Worm (Caenorhabditis elegans) whole organism, L1 larva: ENCODE data around the gene nop-1.

ENCODE experiments used
- F16B12.6 ChIP-seq: fragments of 150-350 bp; optimal IDR thresholded peaks from 2 replicates; lab custom pipeline; 2014; ENCODE audit warnings: missing biosample characterization, missing genetic modification characterization
- alr-1 ChIP-seq: fragments of 200-800 bp; sonication (Bioruptor generic); optimal IDR thresholded peaks from 2 replicates; lab custom pipeline; 2018; ENCODE audit warnings: borderline replicate concordance, mild to moderate bottlenecking, missing genetic modification characterization, missing compliant biosample characterization
- blmp-1 ChIP-seq: fragments of 150-350 bp; optimal IDR thresholded peaks from 2 replicates; lab custom pipeline; 2014; ENCODE audit warnings: missing biosample characterization, missing genetic modification characterization
- ceh-88 ChIP-seq: fragments of 200-800 bp; sonication (Bioruptor generic); IDR thresholded peaks from 2 replicates; pipeline ENCODE4 v1.3.6; 2022; ENCODE audit warnings: missing genetic modification characterization, missing compliant biosample characterization
- ceh-90 ChIP-seq: sonication (generic microtip); optimal IDR thresholded peaks from 2 replicates; lab custom pipeline; 2016; ENCODE audit warnings: missing genetic modification characterization, missing compliant biosample characterization
- dpl-1 ChIP-seq, 3 experiments: fragments of 150-350 bp in 2 of 3; sonication (generic microtip) in 1 of 3; optimal IDR thresholded peaks; 2 replicates each; lab custom pipeline; 2014 to 2017; ENCODE audit warnings: missing biosample characterization in 3 of 3, missing genetic modification characterization in 3 of 3, missing genetic modification reagents in 3 of 3
- dsc-1 ChIP-seq: sonication (generic microtip); optimal IDR thresholded peaks from 2 replicates; lab custom pipeline; 2016; ENCODE audit warnings: mild to moderate bottlenecking, missing genetic modification characterization, missing compliant biosample characterization
- efl-1 ChIP-seq, 4 experiments: fragments of 150-350 bp; optimal IDR thresholded peaks in 3 of 4; peaks in 1 of 4; 1 replicate in 1 of 4; 2 replicates in 3 of 4; lab custom pipeline; 2014; ENCODE audit warnings: missing biosample characterization in 2 of 4, missing genetic modification characterization in 2 of 4, missing genetic modification reagents in 2 of 4
- efl-3 ChIP-seq: fragments of 200-800 bp; sonication (Bioruptor generic); optimal IDR thresholded peaks from 2 replicates; lab custom pipeline; 2018; ENCODE audit warnings: mild to moderate bottlenecking, missing genetic modification characterization, missing compliant biosample characterization
- elt-2 ChIP-seq: sonication (generic microtip); optimal IDR thresholded peaks from 2 replicates; lab custom pipeline; 2016; ENCODE audit warnings: missing genetic modification characterization, mild to moderate bottlenecking, inconsistent platforms, missing compliant biosample characterization, missing genetic modification reagents
- ets-5 ChIP-seq: fragments of 200-800 bp; sonication (Bioruptor generic); IDR thresholded peaks from 2 replicates; pipeline ENCODE4 v1.3.6; 2022; ENCODE audit warnings: missing genetic modification characterization, missing compliant biosample characterization
- fkh-4 ChIP-seq: sonication (generic microtip); optimal IDR thresholded peaks from 2 replicates; lab custom pipeline; 2016; ENCODE audit warnings: missing compliant biosample characterization, missing genetic modification characterization, borderline replicate concordance
- fkh-8 ChIP-seq: sonication (generic microtip); optimal IDR thresholded peaks from 2 replicates; lab custom pipeline; 2016; ENCODE audit warnings: mild to moderate bottlenecking, missing genetic modification characterization, missing compliant biosample characterization
- fos-1 ChIP-seq: fragments of 150-350 bp; optimal IDR thresholded peaks from 2 replicates; lab custom pipeline; 2014; ENCODE audit warnings: missing biosample characterization, missing genetic modification characterization
- hlh-4 ChIP-seq: sonication (generic microtip); optimal IDR thresholded peaks from 2 replicates; lab custom pipeline; 2016; ENCODE audit warnings: mild to moderate bottlenecking, missing genetic modification characterization, missing compliant biosample characterization
- hpl-2 ChIP-seq: fragments of 150-350 bp; optimal IDR thresholded peaks from 2 replicates; lab custom pipeline; 2014; ENCODE audit warnings: missing biosample characterization, missing genetic modification reagents, missing genetic modification characterization
- isw-1 ChIP-seq: fragments of 200-800 bp; sonication (Bioruptor generic); IDR thresholded peaks from 2 replicates; pipeline ENCODE4 v1.3.6; 2022; ENCODE audit warnings: missing genetic modification characterization, missing compliant biosample characterization
- jun-1 ChIP-seq: fragments of 150-350 bp; optimal IDR thresholded peaks from 2 replicates; lab custom pipeline; 2014; ENCODE audit warnings: missing biosample characterization, missing genetic modification reagents, missing genetic modification characterization
- lin-14 ChIP-seq: fragments of 200-800 bp; sonication (Bioruptor generic); optimal IDR thresholded peaks from 2 replicates; lab custom pipeline; 2018; ENCODE audit warnings: mild to moderate bottlenecking, missing genetic modification characterization, moderate library complexity, missing compliant biosample characterization
- lin-15B ChIP-seq: fragments of 150-350 bp; sonication (generic microtip); optimal IDR thresholded peaks from 3 replicates; lab custom pipeline; 2014; ENCODE audit warnings: missing biosample characterization, missing genetic modification characterization
- lin-35 ChIP-seq, 2 experiments: fragments of 150-350 bp; optimal IDR thresholded peaks; 2 replicates each; lab custom pipeline; 2014; ENCODE audit warnings: missing biosample characterization in 2 of 2, missing genetic modification characterization in 2 of 2, missing genetic modification reagents in 2 of 2
- mdl-1 ChIP-seq, 2 experiments: fragments of 150-350 bp; optimal IDR thresholded peaks; 2 replicates each; lab custom pipeline; 2014 to 2017; ENCODE audit warnings: missing biosample characterization in 2 of 2, missing genetic modification characterization in 2 of 2, inconsistent platforms in 1 of 2
- mef-2 ChIP-seq: fragments of 150-350 bp; optimal IDR thresholded peaks from 2 replicates; lab custom pipeline; 2014; ENCODE audit warnings: missing biosample characterization, missing genetic modification characterization
- nhr-11 ChIP-seq: fragments of 150-350 bp; optimal IDR thresholded peaks from 2 replicates; lab custom pipeline; 2014; ENCODE audit warnings: missing biosample characterization, missing genetic modification characterization
- nhr-19 ChIP-seq: fragments of 200-800 bp; sonication (Bioruptor generic); conservative IDR thresholded peaks from 2 replicates; pipeline ENCODE4 v1.3.6; 2022; ENCODE audit warnings: missing genetic modification characterization, missing compliant biosample characterization
- nhr-20 ChIP-seq: sonication (generic microtip); optimal IDR thresholded peaks from 2 replicates; lab custom pipeline; 2016; ENCODE audit warnings: mild to moderate bottlenecking, missing genetic modification characterization, missing compliant biosample characterization
- nhr-237 ChIP-seq: fragments of 150-350 bp; optimal IDR thresholded peaks from 2 replicates; lab custom pipeline; 2014; ENCODE audit warnings: missing biosample characterization, missing genetic modification characterization
- nhr-71 ChIP-seq: sonication (generic microtip); optimal IDR thresholded peaks from 2 replicates; lab custom pipeline; 2016; ENCODE audit warnings: mild to moderate bottlenecking, missing genetic modification characterization, moderate library complexity, missing compliant biosample characterization
- nhr-76 ChIP-seq: sonication (generic microtip); optimal IDR thresholded peaks from 2 replicates; lab custom pipeline; 2017; ENCODE audit warnings: missing biosample characterization, missing genetic modification characterization
- nhr-77 ChIP-seq: fragments of 150-350 bp; optimal IDR thresholded peaks from 2 replicates; lab custom pipeline; 2014; ENCODE audit warnings: missing biosample characterization, missing genetic modification characterization
- nhr-84 ChIP-seq: sonication (generic microtip); optimal IDR thresholded peaks from 2 replicates; lab custom pipeline; 2017; ENCODE audit warnings: missing biosample characterization, missing genetic modification characterization
- nhr-90 ChIP-seq: sonication (generic microtip); optimal IDR thresholded peaks from 2 replicates; lab custom pipeline; 2016; ENCODE audit warnings: mild to moderate bottlenecking, missing genetic modification characterization, missing compliant biosample characterization; ENCODE audit not compliant: poor library complexity
- pag-3 ChIP-seq: sonication (generic microtip); optimal IDR thresholded peaks from 2 replicates; lab custom pipeline; 2017; ENCODE audit warnings: missing genetic modification characterization, mild to moderate bottlenecking, missing compliant biosample characterization, antibody characterized with exemption, borderline replicate concordance; ENCODE audit not compliant: insufficient read depth
- snpc-4 ChIP-seq: fragments of 150-350 bp; optimal IDR thresholded peaks from 2 replicates; lab custom pipeline; 2014; ENCODE audit warnings: missing biosample characterization, missing genetic modification characterization
- snu-23 ChIP-seq: sonication (generic microtip); optimal IDR thresholded peaks from 2 replicates; lab custom pipeline; 2016; ENCODE audit warnings: missing genetic modification characterization, missing compliant biosample characterization
- sptf-1 ChIP-seq: fragments of 150-350 bp; optimal IDR thresholded peaks from 2 replicates; lab custom pipeline; 2014; ENCODE audit warnings: missing biosample characterization, missing genetic modification characterization
- sup-37 ChIP-seq: fragments of 200-800 bp; sonication (Bioruptor generic); optimal IDR thresholded peaks from 2 replicates; lab custom pipeline; 2018; ENCODE audit warnings: mild to moderate bottlenecking, missing genetic modification characterization, missing compliant biosample characterization
- swsn-7 ChIP-seq: sonication (generic microtip); optimal IDR thresholded peaks from 2 replicates; lab custom pipeline; 2016; ENCODE audit warnings: missing genetic modification characterization, missing compliant biosample characterization
- unc-30 ChIP-seq: sonication (generic microtip); optimal IDR thresholded peaks from 2 replicates; lab custom pipeline; 2017; ENCODE audit warnings: missing biosample characterization, missing genetic modification characterization
- unc-62 ChIP-seq: fragments of 150-350 bp; optimal IDR thresholded peaks from 2 replicates; lab custom pipeline; 2014; ENCODE audit warnings: missing biosample characterization, missing genetic modification reagents, missing genetic modification characterization
- unc-86 ChIP-seq: sonication (generic microtip); optimal IDR thresholded peaks from 2 replicates; lab custom pipeline; 2016; ENCODE audit warnings: missing genetic modification characterization, missing compliant biosample characterization
- vab-15 ChIP-seq: sonication (generic microtip); optimal IDR thresholded peaks from 2 replicates; lab custom pipeline; 2017; ENCODE audit warnings: missing genotype, mild to moderate bottlenecking, missing genetic modification characterization, missing compliant biosample characterization
- xbp-1 ChIP-seq: sonication (generic microtip); optimal IDR thresholded peaks from 2 replicates; lab custom pipeline; 2016; ENCODE audit warnings: missing genetic modification characterization, missing compliant biosample characterization
- zip-4 ChIP-seq: fragments of 200-800 bp; sonication (Bioruptor generic); optimal IDR thresholded peaks from 2 replicates; lab custom pipeline; 2018; ENCODE audit warnings: mild to moderate bottlenecking, missing genetic modification characterization, moderate library complexity, missing compliant biosample characterization
- ztf-11 ChIP-seq, 2 experiments: sonication (generic microtip); optimal IDR thresholded peaks; 2 replicates each; lab custom pipeline; 2016 to 2017; ENCODE audit warnings: missing genetic modification characterization in 2 of 2, missing biosample characterization in 1 of 2, missing compliant biosample characterization in 1 of 2
- ztf-4 ChIP-seq: fragments of 150-350 bp; optimal IDR thresholded peaks from 2 replicates; lab custom pipeline; 2014; ENCODE audit warnings: missing biosample characterization, missing genetic modification characterization

nop-1 gene

DNA sequence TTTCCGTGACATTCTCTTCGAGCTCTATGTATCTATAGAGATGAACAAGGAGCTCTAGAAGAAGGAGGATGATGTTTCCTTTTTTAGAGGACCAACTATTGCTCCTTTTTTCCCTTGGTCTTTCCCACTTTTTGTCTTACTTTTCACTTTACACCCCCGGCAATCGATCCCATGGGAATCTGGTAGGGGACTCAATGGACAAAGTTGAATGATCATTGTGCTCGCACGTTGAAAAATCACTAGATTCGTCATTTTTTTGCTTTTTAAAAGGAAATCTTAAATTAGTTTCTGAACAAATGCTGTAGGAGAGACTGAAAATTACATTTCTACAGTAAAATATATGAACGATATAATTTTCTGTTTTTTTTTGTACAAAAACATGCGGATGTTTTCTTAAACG lies 43.5 kb downstream of the nop-1 start:
- TF ChIP-seq vab-15 (tag; lab: Kevin White, UChicago) (no peak), hlh-4 (tag; lab: Kevin White, UChicago) (no peak), efl-1 (optimal IDR thresholded peaks at IDR 0.05; lab: Kevin White, UChicago) (no peak), efl-1 (GFP tag; optimal IDR thresholded peaks at IDR 0.05 in 1 of 2; lab: Kevin White, UChicago) (peak in 1 of 2 experiments; percentile 51)

DNA sequence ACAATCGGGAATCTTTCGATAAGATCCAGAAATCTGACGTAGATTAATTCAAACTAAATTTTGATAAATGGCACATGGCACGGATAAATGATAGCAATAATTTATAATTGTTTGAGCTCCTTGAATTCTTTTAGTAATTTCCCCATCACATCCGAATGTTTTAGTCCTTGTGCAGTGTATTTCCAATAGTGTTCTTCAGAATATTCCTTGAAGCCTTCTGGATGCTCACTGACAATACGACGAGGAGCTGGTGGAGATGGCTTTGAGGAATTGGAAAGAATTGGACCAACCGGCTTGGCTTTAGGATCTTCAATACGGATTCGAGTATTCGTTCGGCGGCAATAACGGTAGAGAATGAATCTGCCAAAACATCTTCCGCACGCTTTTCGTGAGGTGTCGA lies 47.9 kb downstream of the nop-1 start:
- TF ChIP-seq mef-2 (no peak), efl-1 (optimal IDR thresholded peaks at IDR 0.05; lab: Kevin White, UChicago) (no peak), efl-1 (GFP tag; optimal IDR thresholded peaks at IDR 0.05 in 1 of 2; lab: Kevin White, UChicago) (peak in 1 of 2 experiments; percentile 90), ztf-4 (tag; lab: Kevin White, UChicago) (no peak), dsc-1 (tag; lab: Kevin White, UChicago) (peak; percentile 12), isw-1 (GFP tag; lab: Robert Waterston, UW) (no peak)

DNA sequence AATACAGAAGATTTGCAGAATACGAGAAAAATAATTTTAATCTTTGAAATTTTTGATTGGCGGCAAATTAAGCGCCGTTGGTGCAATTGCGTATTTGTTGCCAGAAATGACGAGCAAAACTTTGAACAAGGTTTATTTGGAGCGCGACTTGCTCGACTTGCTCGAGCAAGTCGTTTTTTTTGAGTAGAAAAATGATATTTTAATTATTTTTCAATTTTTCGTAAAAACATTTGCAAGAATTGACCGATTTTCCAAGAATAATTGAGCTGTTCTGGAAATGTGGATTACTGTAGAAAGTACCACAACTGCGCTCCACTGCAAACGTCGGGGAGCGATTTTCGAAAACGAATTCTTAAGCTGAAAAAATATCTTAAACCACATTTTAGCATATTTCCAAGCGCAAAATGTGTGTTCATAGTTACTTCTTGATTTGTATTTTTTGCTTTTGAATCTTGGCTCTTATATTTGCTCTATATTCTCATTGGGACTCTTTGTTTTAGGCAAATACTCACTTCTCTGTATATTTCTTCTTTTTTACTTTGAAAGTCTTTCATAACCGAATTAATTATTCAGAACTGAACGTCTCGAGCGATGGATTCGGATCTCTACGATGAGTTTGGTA lies 50.6 kb downstream of the nop-1 start, which contains the start of the genes gcna-1 and eftu-2:
Gene gcna-1 (minus strand): TSS at position 96 of the 622 bp plus-strand sequence.
Gene eftu-2 (plus strand): TSS at position 572 of the 622 bp plus-strand sequence.
- TF ChIP-seq hpl-2 (GFP tag; lab: Kevin White, UChicago) (no peak), zip-4 (GFP tag; lab: Kevin White, UChicago) (no peak), fkh-8 (no peak), unc-86 (tag; lab: Kevin White, UChicago) (peak; percentile 45), alr-1 (tag; lab: Kevin White, UChicago) (no peak), elt-2 (no peak), unc-30 (tag; lab: Kevin White, UChicago) (no peak), fos-1 (tag; lab: Kevin White, UChicago) (no peak), efl-1 (optimal IDR thresholded peaks at IDR 0.05; lab: Kevin White, UChicago) (peak; percentile 58 to 84), efl-1 (GFP tag; optimal IDR thresholded peaks at IDR 0.05 in 1 of 2; lab: Kevin White, UChicago) (peak; percentile 87 to 98), unc-62 (GFP tag; lab: Kevin White, UChicago) (no peak), snpc-4 (tag; lab: Kevin White, UChicago) (peak; percentile 31), nhr-71 (tag; lab: Kevin White, UChicago) (peak; percentile 77), fkh-4 (no peak), F16B12.6 (tag; lab: Kevin White, UChicago) (peak; percentile 76), swsn-7 (tag; lab: Kevin White, UChicago) (peak; percentile 60), nhr-20 (tag; lab: Kevin White, UChicago) (peak; percentile 64), ceh-88 (GFP tag; lab: Robert Waterston, UW) (no peak), nhr-19 (GFP tag; lab: Robert Waterston, UW) (peak; percentile 8; the same call in 1 of the 2 replicates), jun-1 (tag; lab: Kevin White, UChicago) (no peak), nhr-237 (tag; lab: Kevin White, UChicago) (no peak), pag-3 (tag; lab: Kevin White, UChicago) (no peak), ets-5 (GFP tag; lab: Robert Waterston, UW) (no peak), lin-15B (tag; lab: Kevin White, UChicago) (no peak), ztf-11 (tag; optimal IDR thresholded peaks at IDR 0.05; lab: Kevin White, UChicago) (no peak), nhr-11 (no peak), xbp-1 (peak; percentile 60), ceh-90 (tag; lab: Kevin White, UChicago) (no peak), nhr-77 (tag; lab: Kevin White, UChicago) (no peak), isw-1 (GFP tag; lab: Robert Waterston, UW) (peak; percentile 47), sup-37 (GFP tag; lab: Kevin White, UChicago) (no peak), blmp-1 (no peak), sptf-1 (tag; lab: Kevin White, UChicago) (no peak), lin-35 (GFP tag; optimal IDR thresholded peaks at IDR 0.05; lab: Kevin White, UChicago) (peak; percentile 78 to 87), vab-15 (tag; lab: Kevin White, UChicago) (no peak), nhr-76 (tag; lab: Kevin White, UChicago) (no peak), dpl-1 (GFP tag; optimal IDR thresholded peaks at IDR 0.05; lab: Kevin White, UChicago) (peak; percentile 77 to 86 (median 80)), mdl-1 (tag; optimal IDR thresholded peaks at IDR 0.05; lab: Kevin White, UChicago) (peak in 1 of 2 experiments; percentile 25), nhr-90 (peak; percentile 43), mef-2 (no peak), snu-23 (GFP tag; lab: Kevin White, UChicago) (peak; percentile 68), lin-14 (GFP tag; lab: Kevin White, UChicago) (peak; percentile 54), efl-3 (GFP tag; lab: Kevin White, UChicago) (no peak), nhr-84 (tag; lab: Kevin White, UChicago) (no peak)
